Fruit fly (Drosophila melanogaster) whole organism, embryonic: Measurements from ENCODE around the gene CG34001.
A peak's percentile ranks its signal among the peaks of the same experiment; 100 is the strongest.

Experiments used
- Ada2b ChIP-seq: fragments of 200-800 bp; sonication (Bioruptor generic); IDR thresholded peaks from 2 replicates; pipeline ENCODE4 v1.3.6; 2022; ENCODE audit warnings: missing biosample characterization, missing genetic modification characterization
- Bgb ChIP-seq: fragments of 200-800 bp; sonication (Bioruptor generic); IDR thresholded peaks from 2 replicates; pipeline ENCODE4 v1.3.6; 2022; ENCODE audit warnings: missing biosample characterization, missing genetic modification characterization; ENCODE audit not compliant: partially characterized antibody
- CG11504 ChIP-seq: fragments of 200-800 bp; sonication (Bioruptor generic); optimal IDR thresholded peaks from 3 replicates; lab custom pipeline; 2019; ENCODE audit warnings: missing biosample characterization, mild to moderate bottlenecking, missing genetic modification characterization, moderate library complexity
- CG13624 ChIP-seq: fragments of 200-800 bp; sonication (Bioruptor generic); optimal IDR thresholded peaks from 2 replicates; lab custom pipeline; 2016; ENCODE audit warnings: missing biosample characterization, missing genetic modification characterization
- CG17186 ChIP-seq: fragments of 200-800 bp; sonication (Bioruptor generic); optimal IDR thresholded peaks from 3 replicates; lab custom pipeline; 2017; ENCODE audit warnings: missing biosample characterization, missing genetic modification reagents, missing genetic modification characterization
- CG3065 ChIP-seq: fragments of 200-800 bp; sonication (Bioruptor generic); optimal IDR thresholded peaks from 2 replicates; lab custom pipeline; 2016; ENCODE audit warnings: missing biosample characterization, missing genetic modification characterization
- CG34224 ChIP-seq: fragments of 200-800 bp; sonication (Bioruptor generic); IDR thresholded peaks from 3 replicates; pipeline ENCODE4 v1.3.6; 2022; ENCODE audit warnings: missing biosample characterization, missing genetic modification characterization; ENCODE audit not compliant: partially characterized antibody
- CG34376 ChIP-seq: fragments of 200-800 bp; sonication (Bioruptor generic); optimal IDR thresholded peaks from 2 replicates; lab custom pipeline; 2018; ENCODE audit warnings: missing biosample characterization, mild to moderate bottlenecking, missing genetic modification characterization
- CG3995 ChIP-seq: fragments of 200-800 bp; sonication (Bioruptor generic); optimal IDR thresholded peaks from 3 replicates; lab custom pipeline; 2016; ENCODE audit warnings: missing biosample characterization, missing genetic modification characterization
- CG43689 ChIP-seq: fragments of 200-800 bp; sonication (Bioruptor generic); IDR thresholded peaks from 2 replicates; pipeline ENCODE4 v1.3.6; 2022; ENCODE audit warnings: missing biosample characterization, missing genetic modification characterization
- CG4730 ChIP-seq: fragments of 200-800 bp; sonication (Bioruptor generic); IDR thresholded peaks from 2 replicates; pipeline ENCODE4 v1.3.6; 2022; ENCODE audit warnings: missing biosample characterization, missing genetic modification characterization
- CG5180 ChIP-seq: fragments of 200-800 bp; sonication (Bioruptor generic); optimal IDR thresholded peaks from 3 replicates; lab custom pipeline; 2017; ENCODE audit warnings: missing biosample characterization, missing genetic modification characterization, mild to moderate bottlenecking, moderate library complexity, missing genetic modification reagents
- CG6689 ChIP-seq: fragments of 200-800 bp; sonication (Bioruptor generic); IDR thresholded peaks from 2 replicates; pipeline ENCODE4 v1.3.6; 2022; ENCODE audit warnings: missing biosample characterization, missing genetic modification characterization
- CG6791 ChIP-seq: fragments of 200-800 bp; sonication (Bioruptor generic); IDR thresholded peaks from 3 replicates; pipeline ENCODE4 v1.3.6; 2022; ENCODE audit warnings: missing biosample characterization, missing genetic modification characterization; ENCODE audit not compliant: partially characterized antibody
- CG7963 ChIP-seq: fragments of 200-800 bp; sonication (Bioruptor generic); IDR thresholded peaks from 3 replicates; pipeline ENCODE4 v1.3.6; 2022; ENCODE audit warnings: missing biosample characterization, missing genetic modification characterization; ENCODE audit not compliant: partially characterized antibody
- CG8290 ChIP-seq, 3 experiments: fragments of 200-800 bp; sonication (Bioruptor generic); optimal IDR thresholded peaks; 2 replicates each; lab custom pipeline; 2016 to 2019; ENCODE audit warnings: missing biosample characterization in 3 of 3, missing genetic modification characterization in 3 of 3, mild to moderate bottlenecking in 2 of 3, moderate library complexity in 1 of 3
- CG9876 ChIP-seq: fragments of 200-800 bp; sonication (Bioruptor generic); optimal IDR thresholded peaks from 2 replicates; lab custom pipeline; 2016; ENCODE audit warnings: missing biosample characterization, missing genetic modification characterization
- Dbx ChIP-seq: fragments of 200-800 bp; sonication (Bioruptor generic); IDR thresholded peaks from 3 replicates; pipeline ENCODE4 v1.3.6; 2022; ENCODE audit warnings: missing biosample characterization, missing genetic modification characterization
- Dll ChIP-seq: fragments of 200-800 bp; sonication (Bioruptor generic); IDR thresholded peaks from 4 replicates; pipeline ENCODE4 v1.3.6; 2022; ENCODE audit warnings: missing biosample characterization, missing genetic modification characterization; ENCODE audit not compliant: partially characterized antibody
- Dref ChIP-seq: fragments of 200-800 bp; sonication (Bioruptor generic); IDR thresholded peaks from 2 replicates; pipeline ENCODE4 v1.3.6; 2022; ENCODE audit warnings: missing biosample characterization, missing genetic modification characterization
- Fer3 ChIP-seq: fragments of 200-800 bp; sonication (Bioruptor generic); optimal IDR thresholded peaks from 2 replicates; lab custom pipeline; 2018; ENCODE audit warnings: missing biosample characterization, mild to moderate bottlenecking, missing genetic modification characterization, moderate library complexity
- Gug ChIP-seq: fragments of 200-800 bp; sonication (Bioruptor generic); IDR thresholded peaks from 4 replicates; pipeline ENCODE4 v1.3.6; 2022; ENCODE audit warnings: missing biosample characterization, missing genetic modification characterization
- H2.0 ChIP-seq: fragments of 200-800 bp; sonication (Bioruptor generic); IDR thresholded peaks from 2 replicates; pipeline ENCODE4 v1.3.6; 2022; ENCODE audit warnings: missing biosample characterization, missing genetic modification characterization
- Kr ChIP-seq: fragments of 200-800 bp; sonication (Bioruptor generic); optimal IDR thresholded peaks from 2 replicates; lab custom pipeline; 2017; ENCODE audit warnings: missing biosample characterization, mild to moderate bottlenecking, missing genetic modification characterization
- Lpt ChIP-seq: fragments of >200 bp; optimal IDR thresholded peaks from 2 replicates; lab custom pipeline; 2018; ENCODE audit warnings: missing biosample characterization, missing genetic modification characterization
- Myb ChIP-seq: fragments of 200-800 bp; sonication (Bioruptor generic); optimal IDR thresholded peaks from 2 replicates; lab custom pipeline; 2016; ENCODE audit warnings: missing biosample characterization, missing genetic modification characterization
- Ptx1 ChIP-seq: fragments of 200-800 bp; sonication (Bioruptor generic); IDR thresholded peaks from 2 replicates; pipeline ENCODE4 v1.3.6; 2022; ENCODE audit warnings: missing biosample characterization, missing genetic modification characterization
- Rfx ChIP-seq: fragments of 200-800 bp; sonication (Bioruptor generic); IDR thresholded peaks from 2 replicates; pipeline ENCODE4 v1.3.6; 2022; ENCODE audit warnings: missing biosample characterization, missing genetic modification characterization
- Six4 ChIP-seq: fragments of 200-800 bp; sonication (Bioruptor generic); optimal IDR thresholded peaks from 2 replicates; lab custom pipeline; 2016; ENCODE audit warnings: missing biosample characterization, missing genetic modification characterization
- Sry-δ ChIP-seq: fragments of 200-800 bp; sonication (Bioruptor generic); optimal IDR thresholded peaks from 2 replicates; lab custom pipeline; 2016; ENCODE audit warnings: missing biosample characterization, missing genetic modification characterization
- Stat92E ChIP-seq, 3 experiments: fragments of >200 bp in 2 of 3; fragments of 200-800 bp in 1 of 3; sonication (Bioruptor generic) in 1 of 3; optimal IDR thresholded peaks; 2 replicates each; lab custom pipeline; 2017 to 2019; ENCODE audit warnings: missing biosample characterization in 3 of 3, missing genetic modification characterization in 3 of 3, mild to moderate bottlenecking in 1 of 3, moderate library complexity in 1 of 3
- Xbp1 ChIP-seq: fragments of 200-800 bp; sonication (Bioruptor generic); optimal IDR thresholded peaks from 3 replicates; lab custom pipeline; 2016; ENCODE audit warnings: missing biosample characterization, mild to moderate bottlenecking, missing genetic modification characterization
- ara ChIP-seq: fragments of 200-800 bp; sonication (Bioruptor generic); IDR thresholded peaks from 2 replicates; pipeline ENCODE4 v1.3.6; 2022; ENCODE audit warnings: missing biosample characterization, missing genetic modification characterization
- bab2 ChIP-seq: fragments of 200-800 bp; sonication (Bioruptor generic); optimal IDR thresholded peaks from 2 replicates; lab custom pipeline; 2016; ENCODE audit warnings: missing biosample characterization, missing genetic modification characterization
- caup ChIP-seq: fragments of 200-800 bp; sonication (Bioruptor generic); optimal IDR thresholded peaks from 3 replicates; lab custom pipeline; 2017; ENCODE audit warnings: missing biosample characterization, mild to moderate bottlenecking, missing genetic modification characterization, moderate library complexity; ENCODE audit not compliant: severe bottlenecking
- disco-r ChIP-seq: fragments of 200-800 bp; sonication (Bioruptor generic); optimal IDR thresholded peaks from 2 replicates; lab custom pipeline; 2016; ENCODE audit warnings: missing biosample characterization, missing genetic modification characterization
- ems ChIP-seq: fragments of 200-800 bp; sonication (Bioruptor generic); optimal IDR thresholded peaks from 3 replicates; lab custom pipeline; 2016; ENCODE audit warnings: missing biosample characterization, missing genetic modification characterization
- eyg ChIP-seq: fragments of 200-800 bp; sonication (Bioruptor generic); optimal IDR thresholded peaks from 3 replicates; lab custom pipeline; 2016; ENCODE audit warnings: missing biosample characterization, missing genetic modification characterization
- mld ChIP-seq: fragments of 200-800 bp; sonication (Bioruptor generic); IDR thresholded peaks from 3 replicates; pipeline ENCODE4 v1.3.6; 2022; ENCODE audit warnings: missing biosample characterization, missing genetic modification characterization; ENCODE audit not compliant: partially characterized antibody
- pb ChIP-seq: fragments of 200-800 bp; sonication (Bioruptor generic); optimal IDR thresholded peaks from 3 replicates; lab custom pipeline; 2016; ENCODE audit warnings: missing biosample characterization, missing genetic modification characterization
- peb ChIP-seq: fragments of 200-800 bp; sonication (Bioruptor generic); IDR thresholded peaks from 2 replicates; pipeline ENCODE4 v1.3.6; 2022; ENCODE audit warnings: missing biosample characterization, missing genetic modification characterization
- pfk ChIP-seq: fragments of 200-800 bp; sonication (Bioruptor generic); optimal IDR thresholded peaks from 2 replicates; lab custom pipeline; 2018; ENCODE audit warnings: missing biosample characterization, mild to moderate bottlenecking, missing genetic modification characterization, moderate library complexity
- pzg ChIP-seq: fragments of 200-800 bp; sonication (Bioruptor generic); optimal IDR thresholded peaks from 3 replicates; lab custom pipeline; 2018; ENCODE audit warnings: missing biosample characterization, mild to moderate bottlenecking, missing genetic modification characterization, moderate library complexity
- sr ChIP-seq: fragments of 200-800 bp; sonication (Bioruptor generic); IDR thresholded peaks from 3 replicates; pipeline ENCODE4 v1.3.6; 2022; ENCODE audit warnings: missing biosample characterization, missing genetic modification characterization
- ssp ChIP-seq: fragments of 200-800 bp; sonication (Bioruptor generic); IDR thresholded peaks from 2 replicates; pipeline ENCODE4 v1.3.6; 2022; ENCODE audit warnings: missing biosample characterization, missing genetic modification characterization
- unpg ChIP-seq: fragments of 200-800 bp; sonication (Bioruptor generic); optimal IDR thresholded peaks from 3 replicates; lab custom pipeline; 2018; ENCODE audit warnings: missing biosample characterization, mild to moderate bottlenecking, missing genetic modification characterization, moderate library complexity
- z ChIP-seq: fragments of 200-800 bp; sonication (Bioruptor generic); IDR thresholded peaks from 3 replicates; pipeline ENCODE4 v1.3.6; 2022; ENCODE audit warnings: missing biosample characterization, missing genetic modification characterization
- zfh2 ChIP-seq: fragments of 200-800 bp; sonication (Bioruptor generic); optimal IDR thresholded peaks from 2 replicates; lab custom pipeline; 2016; ENCODE audit warnings: missing biosample characterization, missing genetic modification characterization

CG34001 gene

dm6 chr3L:10656451-10657198 is 25.7 kb downstream of the CG34001 start (continued):
- TF ChIP-seq Rfx (GFP tag; lab: Robert Waterston, UW) (peak; percentile 19; the same call in 1 of the 2 replicates), CG5180 (GFP tag; lab: Kevin White, UChicago) (peak; percentile 58), caup (GFP tag; lab: Kevin White, UChicago) (peak; percentile 81), CG6791 (GFP tag; lab: Robert Waterston, UW) (no peak), CG7963 (GFP tag; lab: Robert Waterston, UW) (no peak), Fer3 (peak; percentile 75), zfh2 (GFP tag; lab: Kevin White, UChicago) (no peak), CG34224 (GFP tag; lab: Robert Waterston, UW) (no peak), pb (GFP tag; lab: Kevin White, UChicago) (peak; percentile 8), Myb (GFP tag; lab: Kevin White, UChicago) (peak; percentile 16), Gug (GFP tag; lab: Robert Waterston, UW) (no peak), CG6689 (GFP tag; lab: Robert Waterston, UW) (no peak), mld (GFP tag; lab: Robert Waterston, UW) (no peak), CG11504 (peak; percentile 65), Dref (GFP tag; lab: Robert Waterston, UW) (no peak), unpg (peak; percentile 69), CG13624 (GFP tag; lab: Kevin White, UChicago) (peak; percentile 2), Bgb (no peak), CG3995 (peak; percentile 1), ems (GFP tag; lab: Kevin White, UChicago) (peak; percentile 50), disco-r (peak; percentile 12), Six4 (GFP tag; lab: Kevin White, UChicago) (peak; percentile 0), Stat92E (GFP tag; optimal IDR thresholded peaks at IDR 0.05; lab: Kevin White, UChicago) (no peak), CG17186 (GFP tag; lab: Kevin White, UChicago) (no peak), Dbx (GFP tag; lab: Robert Waterston, UW) (peak; percentile 51; the same call in 1 of the 3 replicates), z (GFP tag; lab: Robert Waterston, UW) (no peak), Kr (GFP tag; lab: Kevin White, UChicago) (peak; percentile 30), bab2 (GFP tag; lab: Kevin White, UChicago) (peak; percentile 81), Ada2b (GFP tag; lab: Robert Waterston, UW) (peak; percentile 28; the same call in 1 of the 2 replicates), Lpt (GFP tag; lab: Kevin White, UChicago) (no peak), CG43689 (GFP tag; lab: Robert Waterston, UW) (no peak), Xbp1 (GFP tag; lab: Kevin White, UChicago) (peak; percentile 4), peb (GFP tag; lab: Robert Waterston, UW) (no peak), CG9876 (GFP tag; lab: Kevin White, UChicago) (peak; percentile 1), CG8290 (GFP tag; optimal IDR thresholded peaks at IDR 0.05; lab: Kevin White, UChicago) (peak; percentile 54), CG8290 (tag; optimal IDR thresholded peaks at IDR 0.05; lab: Kevin White, UChicago) (peak in 1 of 2 experiments; percentile 83), pzg (no peak), ssp (no peak), H2.0 (GFP tag; lab: Robert Waterston, UW) (no peak), Dll (GFP tag; lab: Robert Waterston, UW) (no peak), eyg (GFP tag; lab: Kevin White, UChicago) (peak; percentile 53), ara (no peak; the same call in 1 of the 2 replicates), pfk (no peak), Ptx1 (0 out of 2 replicates have a peak, but pooled peaks have one; percentile 17), sr (peak; percentile 25; the same call in 2 of the 3 replicates), CG3065 (no peak), Sry-δ (GFP tag; lab: Kevin White, UChicago) (peak; percentile 34), CG34376 (GFP tag; lab: Kevin White, UChicago) (peak; percentile 56), CG4730 (GFP tag; lab: Robert Waterston, UW) (no peak)
